In genomic region chrV:12530129-12530528, ce11 we compare ENCODE assay signal across 2 worm cellular contexts.
TF ChIP-seq lines count a peak whose summit lies in the region.

No protein-coding gene starts in this region.

TF ChIP-seq in whole organism, L1 larva, 84 proteins besides CTCF, POLR2A, EP300 and RAD21 (continued from another document):
- no peak for TF ChIP-seq nhr-77 (tag; optimal IDR thresholded peaks at IDR 0.05; lab: Kevin White, UChicago)
- TF ChIP-seq grh-1 (GFP tag; IDR thresholded peaks at IDR 0.05; lab: Robert Waterston, UW), result no peak
- TF ChIP-seq nhr-237 (tag; optimal IDR thresholded peaks at IDR 0.05; lab: Kevin White, UChicago), result no peak
- TF ChIP-seq ceh-63 (GFP tag; optimal IDR thresholded peaks at IDR 0.05; lab: Kevin White, UChicago), result no peak
- TF ChIP-seq sup-37 (GFP tag; optimal IDR thresholded peaks at IDR 0.05; lab: Kevin White, UChicago), result no peak
- TF ChIP-seq sptf-1 (tag; optimal IDR thresholded peaks at IDR 0.05; lab: Kevin White, UChicago), result no peak
- no peak for TF ChIP-seq dpl-1 (GFP tag; optimal IDR thresholded peaks at IDR 0.05; lab: Kevin White, UChicago)
- no peak for TF ChIP-seq lin-35 (GFP tag; optimal IDR thresholded peaks at IDR 0.05; lab: Kevin White, UChicago)
- no peak for TF ChIP-seq pax-3 (tag; optimal IDR thresholded peaks at IDR 0.05; lab: Kevin White, UChicago)
- no peak for TF ChIP-seq aly-2 (tag; optimal IDR thresholded peaks at IDR 0.05; lab: Kevin White, UChicago)
- TF ChIP-seq pqm-1 (tag; optimal IDR thresholded peaks at IDR 0.05; lab: Kevin White, UChicago), result no peak
- TF ChIP-seq F16B12.6 (tag; optimal IDR thresholded peaks at IDR 0.05; lab: Kevin White, UChicago), result no peak
- no peak for TF ChIP-seq nhr-85 (tag; lab: Kevin White, UChicago)
- TF ChIP-seq C04F5.9 (tag; optimal IDR thresholded peaks at IDR 0.05; lab: Kevin White, UChicago), result no peak
- TF ChIP-seq ama-1 (optimal IDR thresholded peaks at IDR 0.05; lab: Kevin White, UChicago), result no peak
- TF ChIP-seq elt-2 (tag; optimal IDR thresholded peaks at IDR 0.05; lab: Kevin White, UChicago), result no peak
- TF ChIP-seq ceh-88 (GFP tag; IDR thresholded peaks at IDR 0.05; lab: Robert Waterston, UW), result no peak
- TF ChIP-seq unc-62 (GFP tag; optimal IDR thresholded peaks at IDR 0.05; lab: Kevin White, UChicago), result no peak
- TF ChIP-seq blmp-1 (tag; optimal IDR thresholded peaks at IDR 0.05; lab: Kevin White, UChicago), result peak; percentile 6
- TF ChIP-seq pag-3 (tag; optimal IDR thresholded peaks at IDR 0.05; lab: Kevin White, UChicago; ENCODE audit: borderline replicate concordance, insufficient read depth), result no peak
- TF ChIP-seq efl-1 (optimal IDR thresholded peaks at IDR 0.05; lab: Kevin White, UChicago), result no peak
- peak in 1 of 2 experiments; percentile 87 for TF ChIP-seq efl-1 (GFP tag; optimal IDR thresholded peaks at IDR 0.05 in 1 of 2; lab: Kevin White, UChicago)
- TF ChIP-seq isw-1 (GFP tag; IDR thresholded peaks at IDR 0.05; lab: Robert Waterston, UW), result no peak
- TF ChIP-seq vab-15 (tag; optimal IDR thresholded peaks at IDR 0.05; lab: Kevin White, UChicago), result no peak
- no peak for TF ChIP-seq aha-1 (tag; optimal IDR thresholded peaks at IDR 0.05; lab: Kevin White, UChicago)
- TF ChIP-seq unc-86 (tag; optimal IDR thresholded peaks at IDR 0.05; lab: Kevin White, UChicago), result peak; percentile 70
- no peak for TF ChIP-seq nhr-28 (tag; optimal IDR thresholded peaks at IDR 0.05; lab: Kevin White, UChicago)
- no peak for TF ChIP-seq jun-1 (tag; optimal IDR thresholded peaks at IDR 0.05; lab: Kevin White, UChicago)
- no peak for TF ChIP-seq ets-5 (GFP tag; IDR thresholded peaks at IDR 0.05; lab: Robert Waterston, UW)
- TF ChIP-seq Y116A8C.19 (tag; optimal IDR thresholded peaks at IDR 0.05; lab: Kevin White, UChicago; ENCODE audit: borderline replicate concordance), result no peak
- TF ChIP-seq sox-4 (tag; optimal IDR thresholded peaks at IDR 0.05; lab: Kevin White, UChicago), result no peak
- TF ChIP-seq lin-15B (tag; optimal IDR thresholded peaks at IDR 0.05; lab: Kevin White, UChicago), result no peak
- peak in 1 of 2 experiments; percentile 33 for TF ChIP-seq lsy-2 (tag; optimal IDR thresholded peaks at IDR 0.05; lab: Kevin White, UChicago)
- TF ChIP-seq ztf-4 (tag; optimal IDR thresholded peaks at IDR 0.05; lab: Kevin White, UChicago), result no peak
- no peak for TF ChIP-seq lir-3 (tag; optimal IDR thresholded peaks at IDR 0.05; lab: Kevin White, UChicago; ENCODE audit: poor library complexity)
- TF ChIP-seq nhr-11 (tag; optimal IDR thresholded peaks at IDR 0.05; lab: Kevin White, UChicago), result no peak
- TF ChIP-seq fkh-4 (tag; optimal IDR thresholded peaks at IDR 0.05; lab: Kevin White, UChicago; ENCODE audit: borderline replicate concordance), result no peak
- TF ChIP-seq tbx-2 (tag; optimal IDR thresholded peaks at IDR 0.05; lab: Kevin White, UChicago), result peak; percentile 20
- peak; percentile 40 for TF ChIP-seq nhr-71 (tag; optimal IDR thresholded peaks at IDR 0.05; lab: Kevin White, UChicago)
- TF ChIP-seq nhr-19 (GFP tag; conservative IDR thresholded peaks at IDR 0.05; lab: Robert Waterston, UW), result no peak
- TF ChIP-seq ceh-82 (tag; optimal IDR thresholded peaks at IDR 0.05; lab: Kevin White, UChicago), result peak in 1 of 3 experiments; percentile 25
- TF ChIP-seq tlp-1 (tag; optimal IDR thresholded peaks at IDR 0.05; lab: Kevin White, UChicago), result no peak
- no peak for TF ChIP-seq hlh-4 (tag; optimal IDR thresholded peaks at IDR 0.05; lab: Kevin White, UChicago)
- TF ChIP-seq nhr-20 (tag; optimal IDR thresholded peaks at IDR 0.05; lab: Kevin White, UChicago), result no peak
- no peak for TF ChIP-seq ces-1 (GFP tag; optimal IDR thresholded peaks at IDR 0.05; lab: Kevin White, UChicago)
- peak; percentile 45 for TF ChIP-seq mep-1 (tag; optimal IDR thresholded peaks at IDR 0.05; lab: Kevin White, UChicago)
- TF ChIP-seq efl-3 (GFP tag; optimal IDR thresholded peaks at IDR 0.05; lab: Kevin White, UChicago), result no peak
- no peak for TF ChIP-seq xbp-1 (tag; optimal IDR thresholded peaks at IDR 0.05; lab: Kevin White, UChicago)
- TF ChIP-seq nhr-12 (tag; optimal IDR thresholded peaks at IDR 0.05; lab: Kevin White, UChicago), result no peak
- TF ChIP-seq snpc-4 (tag; optimal IDR thresholded peaks at IDR 0.05; lab: Kevin White, UChicago), result no peak
- TF ChIP-seq hlh-17 (GFP tag; optimal IDR thresholded peaks at IDR 0.05; lab: Kevin White, UChicago; ENCODE audit: borderline replicate concordance), result no peak
- TF ChIP-seq elt-3 (tag; optimal IDR thresholded peaks at IDR 0.05; lab: Kevin White, UChicago), result no peak
- TF ChIP-seq C16A3.4 (tag; optimal IDR thresholded peaks at IDR 0.05; lab: Kevin White, UChicago), result no peak
- TF ChIP-seq egl-27 (tag; optimal IDR thresholded peaks at IDR 0.05; lab: Kevin White, UChicago), result no peak
- no peak for TF ChIP-seq ceh-90 (tag; optimal IDR thresholded peaks at IDR 0.05; lab: Kevin White, UChicago)
- TF ChIP-seq ceh-8 (GFP tag; optimal IDR thresholded peaks at IDR 0.05; lab: Kevin White, UChicago), result no peak
- no peak for TF ChIP-seq irx-1 (tag; optimal IDR thresholded peaks at IDR 0.05; lab: Kevin White, UChicago)
- TF ChIP-seq lin-13 (GFP tag; optimal IDR thresholded peaks at IDR 0.05; lab: Kevin White, UChicago), result no peak
- TF ChIP-seq nhr-84 (tag; optimal IDR thresholded peaks at IDR 0.05; lab: Kevin White, UChicago), result no peak
- no peak for TF ChIP-seq zip-4 (GFP tag; optimal IDR thresholded peaks at IDR 0.05; lab: Kevin White, UChicago)
- peak; percentile 18 for TF ChIP-seq swsn-7 (tag; optimal IDR thresholded peaks at IDR 0.05; lab: Kevin White, UChicago)

TF ChIP-seq in whole organism, L2 larva, 48 proteins besides CTCF, POLR2A, EP300 and RAD21 (continued from another document):
- TF ChIP-seq nhr-11 (tag; optimal IDR thresholded peaks at IDR 0.05; lab: Kevin White, UChicago), result no peak
- TF ChIP-seq zag-1 (tag; optimal IDR thresholded peaks at IDR 0.05; lab: Kevin White, UChicago), result peak; percentile 30
- no peak for TF ChIP-seq unc-39 (tag; optimal IDR thresholded peaks at IDR 0.05; lab: Kevin White, UChicago)
- TF ChIP-seq nhr-21 (tag; optimal IDR thresholded peaks at IDR 0.05; lab: Kevin White, UChicago), result no peak
- TF ChIP-seq mdl-1 (tag; optimal IDR thresholded peaks at IDR 0.05; lab: Kevin White, UChicago), result no peak
- peak; percentile 41 for TF ChIP-seq egl-27 (tag; optimal IDR thresholded peaks at IDR 0.05; lab: Kevin White, UChicago)
- TF ChIP-seq ztf-1 (GFP tag; conservative IDR thresholded peaks at IDR 0.05; lab: Robert Waterston, UW), result no peak
- TF ChIP-seq gmeb-1 (tag; optimal IDR thresholded peaks at IDR 0.05; lab: Kevin White, UChicago), result no peak
- TF ChIP-seq mbf-1 (tag; optimal IDR thresholded peaks at IDR 0.05; lab: Kevin White, UChicago), result no peak
- TF ChIP-seq ZK546.5 (tag; optimal IDR thresholded peaks at IDR 0.05; lab: Kevin White, UChicago), result no peak
- no peak for TF ChIP-seq fos-1 (tag; optimal IDR thresholded peaks at IDR 0.05; lab: Kevin White, UChicago)
- no peak for TF ChIP-seq ama-1 (optimal IDR thresholded peaks at IDR 0.05; lab: Kevin White, UChicago)
- no peak for TF ChIP-seq lin-39 (tag; optimal IDR thresholded peaks at IDR 0.05; lab: Kevin White, UChicago)
- TF ChIP-seq dmd-4 (tag; optimal IDR thresholded peaks at IDR 0.05; lab: Kevin White, UChicago), result no peak
- TF ChIP-seq nhr-23 (tag; optimal IDR thresholded peaks at IDR 0.05; lab: Kevin White, UChicago), result no peak
- TF ChIP-seq aly-2 (tag; optimal IDR thresholded peaks at IDR 0.05; lab: Kevin White, UChicago), result no peak
- TF ChIP-seq lin-11 (tag; optimal IDR thresholded peaks at IDR 0.05; lab: Kevin White, UChicago), result no peak
- no peak for TF ChIP-seq elt-3 (tag; optimal IDR thresholded peaks at IDR 0.05; lab: Kevin White, UChicago)
- TF ChIP-seq lin-13 (GFP tag; optimal IDR thresholded peaks at IDR 0.05; lab: Kevin White, UChicago), result no peak
- no peak for TF ChIP-seq snpc-4 (tag; optimal IDR thresholded peaks at IDR 0.05; lab: Kevin White, UChicago)
- TF ChIP-seq F13H6.1 (tag; optimal IDR thresholded peaks at IDR 0.05; lab: Kevin White, UChicago), result peak; percentile 49
- no peak for TF ChIP-seq elt-1 (tag; optimal IDR thresholded peaks at IDR 0.05; lab: Kevin White, UChicago)
- TF ChIP-seq ztf-11 (tag; optimal IDR thresholded peaks at IDR 0.05; lab: Kevin White, UChicago), result no peak
- TF ChIP-seq ceh-82 (tag; optimal IDR thresholded peaks at IDR 0.05; lab: Kevin White, UChicago), result no peak
